Fruit fly (Drosophila melanogaster) whole organism, embryonic: Measurements from ENCODE around the gene CG7512.

ENCODE experiments used
- Abd-B ChIP-seq: fragments of 200-800 bp; sonication (Bioruptor generic); optimal IDR thresholded peaks from 2 replicates; lab custom pipeline; 2018; ENCODE audit warnings: missing biosample characterization, mild to moderate bottlenecking, missing genetic modification characterization, moderate library complexity
- Asciz ChIP-seq: fragments of 200-800 bp; sonication (Bioruptor generic); optimal IDR thresholded peaks from 2 replicates; lab custom pipeline; 2017; ENCODE audit warnings: missing biosample characterization, mild to moderate bottlenecking, missing genetic modification characterization, missing genetic modification reagents
- C15 ChIP-seq: fragments of 200-800 bp; sonication (Bioruptor generic); IDR thresholded peaks from 3 replicates; pipeline ENCODE4 v1.3.6; 2022; ENCODE audit warnings: missing biosample characterization, missing genetic modification characterization
- CG1024 ChIP-seq: fragments of 200-800 bp; sonication (Bioruptor generic); IDR thresholded peaks from 2 replicates; pipeline ENCODE4 v1.3.6; 2022; ENCODE audit warnings: missing biosample characterization, missing genetic modification characterization
- CG14667 ChIP-seq: fragments of 200-800 bp; sonication (Bioruptor generic); IDR thresholded peaks from 2 replicates; pipeline ENCODE4 v1.3.6; 2022; ENCODE audit warnings: missing biosample characterization, missing genetic modification characterization
- CG15011 ChIP-seq: fragments of 200-800 bp; sonication (Bioruptor generic); optimal IDR thresholded peaks from 3 replicates; lab custom pipeline; 2018; ENCODE audit warnings: missing biosample characterization, mild to moderate bottlenecking, missing genetic modification characterization
- CG1603 ChIP-seq: fragments of 200-800 bp; sonication (Bioruptor generic); optimal IDR thresholded peaks from 2 replicates; lab custom pipeline; 2019; ENCODE audit warnings: missing biosample characterization, mild to moderate bottlenecking, missing genetic modification characterization, moderate library complexity
- CG17359 ChIP-seq: fragments of 200-800 bp; sonication (Bioruptor generic); optimal IDR thresholded peaks from 3 replicates; lab custom pipeline; 2018; ENCODE audit warnings: missing biosample characterization, mild to moderate bottlenecking, missing genetic modification characterization, moderate library complexity
- CG17912 ChIP-seq: fragments of 200-800 bp; sonication (Bioruptor generic); optimal IDR thresholded peaks from 2 replicates; lab custom pipeline; 2018; ENCODE audit warnings: missing biosample characterization, mild to moderate bottlenecking, missing genetic modification characterization
- CG1792 ChIP-seq: fragments of 200-800 bp; sonication (Bioruptor generic); optimal IDR thresholded peaks from 2 replicates; lab custom pipeline; 2016; ENCODE audit warnings: missing biosample characterization, missing genetic modification characterization
- CG1832 ChIP-seq: fragments of 200-800 bp; sonication (Bioruptor generic); optimal IDR thresholded peaks from 2 replicates; lab custom pipeline; 2017; ENCODE audit warnings: missing biosample characterization, mild to moderate bottlenecking, missing genetic modification characterization, inconsistent platforms
- CG2120 ChIP-seq: fragments of 200-800 bp; sonication (Bioruptor generic); optimal IDR thresholded peaks from 3 replicates; lab custom pipeline; 2016; ENCODE audit warnings: missing biosample characterization, missing genetic modification characterization
- CG31224 ChIP-seq: fragments of 200-800 bp; sonication (Bioruptor generic); IDR thresholded peaks from 2 replicates; pipeline ENCODE4 v1.3.6; 2022; ENCODE audit warnings: missing biosample characterization, missing genetic modification characterization
- CG31441 ChIP-seq: fragments of 200-800 bp; sonication (Bioruptor generic); IDR thresholded peaks from 2 replicates; pipeline ENCODE4 v1.3.6; 2022; ENCODE audit warnings: missing biosample characterization, missing genetic modification characterization
- CG3995 ChIP-seq: fragments of 200-800 bp; sonication (Bioruptor generic); optimal IDR thresholded peaks from 3 replicates; lab custom pipeline; 2016; ENCODE audit warnings: missing biosample characterization, missing genetic modification characterization
- CG7372 ChIP-seq: fragments of 200-800 bp; sonication (Bioruptor generic); IDR thresholded peaks from 2 replicates; pipeline ENCODE4 v1.3.6; 2022; ENCODE audit warnings: missing biosample characterization, missing genetic modification characterization
- CG9609 ChIP-seq: fragments of 200-800 bp; sonication (Bioruptor generic); optimal IDR thresholded peaks from 3 replicates; lab custom pipeline; 2016; ENCODE audit warnings: missing biosample characterization, missing genetic modification characterization
- CG9797 ChIP-seq: fragments of 200-800 bp; sonication (Bioruptor generic); optimal IDR thresholded peaks from 3 replicates; lab custom pipeline; 2018; ENCODE audit warnings: missing biosample characterization, mild to moderate bottlenecking, missing genetic modification characterization
- CHES-1-like ChIP-seq: fragments of 200-800 bp; sonication (Bioruptor generic); optimal IDR thresholded peaks from 2 replicates; lab custom pipeline; 2016; ENCODE audit warnings: missing biosample characterization, missing genetic modification characterization
- D19A ChIP-seq: fragments of 200-800 bp; optimal IDR thresholded peaks from 3 replicates; lab custom pipeline; 2019; ENCODE audit warnings: missing biosample characterization, mild to moderate bottlenecking, missing genetic modification characterization, moderate library complexity
- Dref ChIP-seq: fragments of 200-800 bp; sonication (Bioruptor generic); IDR thresholded peaks from 2 replicates; pipeline ENCODE4 v1.3.6; 2022; ENCODE audit warnings: missing biosample characterization, missing genetic modification characterization
- HLH4C ChIP-seq: fragments of 200-800 bp; sonication (Bioruptor generic); IDR thresholded peaks from 3 replicates; pipeline ENCODE4 v1.3.6; 2022; ENCODE audit warnings: missing biosample characterization, missing genetic modification characterization; ENCODE audit not compliant: partially characterized antibody
- Lim3 ChIP-seq: fragments of 200-800 bp; sonication (Bioruptor generic); IDR thresholded peaks from 2 replicates; pipeline ENCODE4 v1.3.6; 2022; ENCODE audit warnings: missing biosample characterization, missing genetic modification characterization
- Lpt ChIP-seq: fragments of >200 bp; optimal IDR thresholded peaks from 2 replicates; lab custom pipeline; 2018; ENCODE audit warnings: missing biosample characterization, missing genetic modification characterization
- MESR4 ChIP-seq: fragments of 200-800 bp; sonication (Bioruptor generic); optimal IDR thresholded peaks from 2 replicates; lab custom pipeline; 2018; ENCODE audit warnings: missing biosample characterization, mild to moderate bottlenecking, missing genetic modification characterization, moderate library complexity
- Med ChIP-seq: fragments of 200-800 bp; sonication (Bioruptor generic); peaks from one replicate; lab custom pipeline; 2016; ENCODE audit warnings: missing biosample characterization, missing genetic modification characterization, mild to moderate bottlenecking, inconsistent platforms, moderate library complexity
- Sox102F ChIP-seq: fragments of 200-800 bp; sonication (Bioruptor generic); optimal IDR thresholded peaks from 2 replicates; lab custom pipeline; 2018; ENCODE audit warnings: missing biosample characterization, mild to moderate bottlenecking, missing genetic modification characterization, moderate library complexity
- Sry-β ChIP-seq: fragments of 200-800 bp; sonication (Bioruptor generic); optimal IDR thresholded peaks from 2 replicates; lab custom pipeline; 2018; ENCODE audit warnings: missing biosample characterization, mild to moderate bottlenecking, missing genetic modification characterization, moderate library complexity
- Sry-δ ChIP-seq: fragments of 200-800 bp; sonication (Bioruptor generic); optimal IDR thresholded peaks from 2 replicates; lab custom pipeline; 2016; ENCODE audit warnings: missing biosample characterization, missing genetic modification characterization
- al ChIP-seq: fragments of 200-800 bp; sonication (Bioruptor generic); IDR thresholded peaks from 2 replicates; pipeline ENCODE4 v1.3.6; 2022; ENCODE audit warnings: missing biosample characterization, missing genetic modification characterization
- bbx ChIP-seq: fragments of 200-800 bp; sonication (Bioruptor generic); IDR thresholded peaks from 2 replicates; pipeline ENCODE4 v1.3.6; 2022; ENCODE audit warnings: missing biosample characterization, missing genetic modification characterization; ENCODE audit not compliant: partially characterized antibody
- bcd ChIP-seq: fragments of 200-800 bp; sonication (Bioruptor generic); optimal IDR thresholded peaks from 2 replicates; lab custom pipeline; 2017; ENCODE audit warnings: missing biosample characterization, mild to moderate bottlenecking, missing genetic modification characterization
- btn ChIP-seq: fragments of 200-800 bp; sonication (Bioruptor generic); optimal IDR thresholded peaks from 2 replicates; lab custom pipeline; 2016; ENCODE audit warnings: missing biosample characterization, missing genetic modification characterization
- cato ChIP-seq: fragments of 200-800 bp; sonication (Bioruptor generic); optimal IDR thresholded peaks from 2 replicates; lab custom pipeline; 2016; ENCODE audit warnings: missing biosample characterization, missing genetic modification characterization, borderline replicate concordance
- cg ChIP-seq: fragments of 200-800 bp; sonication (Bioruptor generic); optimal IDR thresholded peaks from 3 replicates; lab custom pipeline; 2019; ENCODE audit warnings: missing biosample characterization, mild to moderate bottlenecking, missing genetic modification characterization, moderate library complexity
- dmrt99B ChIP-seq: fragments of 200-800 bp; sonication (Bioruptor generic); optimal IDR thresholded peaks from 2 replicates; lab custom pipeline; 2018; ENCODE audit warnings: missing biosample characterization, mild to moderate bottlenecking, missing genetic modification characterization, moderate library complexity
- fu2 ChIP-seq: fragments of 200-800 bp; sonication (Bioruptor generic); optimal IDR thresholded peaks from 2 replicates; lab custom pipeline; 2016; ENCODE audit warnings: missing biosample characterization, missing genetic modification characterization
- gfzf ChIP-seq: fragments of 200-800 bp; sonication (Bioruptor generic); optimal IDR thresholded peaks from 2 replicates; lab custom pipeline; 2016; ENCODE audit warnings: missing biosample characterization, mild to moderate bottlenecking, missing genetic modification characterization, moderate library complexity
- hb ChIP-seq: fragments of 200-800 bp; sonication (Bioruptor generic); IDR thresholded peaks from 3 replicates; pipeline ENCODE4 v1.3.6; 2022; ENCODE audit warnings: missing biosample characterization, missing genetic modification characterization; ENCODE audit not compliant: partially characterized antibody
- jumu ChIP-seq: fragments of 200-800 bp; sonication (Bioruptor generic); optimal IDR thresholded peaks from 3 replicates; lab custom pipeline; 2016; ENCODE audit warnings: missing biosample characterization, missing genetic modification characterization
- kah ChIP-seq: fragments of 200-800 bp; sonication (Bioruptor generic); optimal IDR thresholded peaks from 2 replicates; lab custom pipeline; 2018; ENCODE audit warnings: missing biosample characterization, mild to moderate bottlenecking, missing genetic modification characterization
- lmd ChIP-seq: fragments of 200-800 bp; sonication (Bioruptor generic); IDR thresholded peaks from 2 replicates; pipeline ENCODE4 v1.3.6; 2022; ENCODE audit warnings: missing biosample characterization, missing genetic modification characterization
- lov ChIP-seq, 2 experiments: fragments of 200-800 bp in 1 of 2; fragments of >200 bp in 1 of 2; sonication (Bioruptor generic) in 1 of 2; IDR thresholded peaks in 1 of 2; optimal IDR thresholded peaks in 1 of 2; 2 replicates in 1 of 2; 3 replicates in 1 of 2; pipeline versions ENCODE4 v1.3.6 to Lab custom; 2017 to 2022; ENCODE audit warnings: missing biosample characterization in 1 of 2, missing genetic modification characterization in 1 of 2
- nerfin-1 ChIP-seq: fragments of 200-800 bp; sonication (Bioruptor generic); optimal IDR thresholded peaks from 3 replicates; lab custom pipeline; 2019; ENCODE audit warnings: missing biosample characterization, mild to moderate bottlenecking, missing genetic modification characterization, moderate library complexity
- nmo ChIP-seq: fragments of 200-800 bp; sonication (Bioruptor generic); optimal IDR thresholded peaks from 2 replicates; lab custom pipeline; 2018; ENCODE audit warnings: missing biosample characterization, mild to moderate bottlenecking, missing genetic modification characterization, moderate library complexity
- pan ChIP-seq, 4 experiments: fragments of >200 bp in 3 of 4; fragments of 200-800 bp in 1 of 4; sonication (Bioruptor generic) in 1 of 4; optimal IDR thresholded peaks in 3 of 4; IDR thresholded peaks in 1 of 4; 2 replicates each; pipeline versions ENCODE4 v1.3.6 to Lab custom; 2017 to 2022; ENCODE audit warnings: missing biosample characterization in 2 of 4, missing genetic modification characterization in 2 of 4, mixed read lengths in 1 of 4
- run ChIP-seq: fragments of 200-800 bp; sonication (Bioruptor generic); optimal IDR thresholded peaks from 3 replicates; lab custom pipeline; 2018; ENCODE audit warnings: missing biosample characterization, mild to moderate bottlenecking, missing genetic modification characterization
- slou ChIP-seq: fragments of 200-800 bp; sonication (Bioruptor generic); optimal IDR thresholded peaks from 3 replicates; lab custom pipeline; 2016; ENCODE audit warnings: missing biosample characterization, missing genetic modification characterization
- twi ChIP-seq: fragments of 200-800 bp; optimal IDR thresholded peaks from 2 replicates; lab custom pipeline; 2019; ENCODE audit warnings: missing biosample characterization, mild to moderate bottlenecking, missing genetic modification characterization, moderate library complexity

The CG7512 gene

DNA sequence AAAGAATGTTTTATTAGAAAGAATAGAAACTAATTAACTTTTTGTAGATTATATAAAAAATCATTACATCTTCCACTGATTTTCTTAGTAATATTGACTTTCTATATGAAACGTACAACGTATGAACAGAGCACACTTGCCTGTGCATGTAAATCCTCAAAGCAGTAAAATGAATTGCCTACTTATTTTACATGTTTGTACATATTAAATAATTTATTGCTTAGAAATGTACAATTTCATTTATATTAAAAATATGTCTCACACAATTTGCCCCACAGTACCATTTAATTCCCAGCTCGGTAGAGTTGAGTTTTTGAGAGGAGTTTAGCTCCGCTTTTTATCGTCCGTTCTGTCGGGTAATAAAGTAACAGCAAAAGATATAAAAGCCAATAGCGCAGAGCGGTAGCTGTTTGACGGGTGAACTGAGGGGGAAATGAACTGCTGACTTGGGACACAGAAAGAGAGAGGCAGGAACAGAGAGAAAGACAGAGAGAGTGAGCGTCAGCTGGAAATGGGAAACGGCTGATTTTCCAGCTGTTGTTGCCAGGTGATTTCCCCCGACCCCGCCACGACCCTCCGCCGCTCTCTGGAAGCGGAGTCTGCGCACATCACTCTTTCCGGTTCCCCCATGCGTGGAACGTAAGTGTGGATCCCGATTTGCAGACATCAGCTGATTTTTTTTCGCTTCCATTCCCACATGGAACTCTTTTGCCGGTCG, 20.3 kb upstream of the CG7512 start (continued):
- TF ChIP-seq Sry-δ (GFP tag; lab: Kevin White, UChicago) (no peak), CG31224 (GFP tag; lab: Robert Waterston, UW) (no peak), Abd-B (no peak), lov (optimal IDR thresholded peaks at IDR 0.05; lab: Kevin White, UChicago) (no peak), lov (GFP tag; IDR thresholded peaks at IDR 0.05; lab: Robert Waterston, UW) (no peak), CG3995 (GFP tag; lab: Kevin White, UChicago) (no peak), CG31441 (GFP tag; lab: Robert Waterston, UW) (0 out of 2 replicates have a peak, but pooled peaks have one; percentile 9), fu2 (GFP tag; lab: Kevin White, UChicago) (no peak), bcd (GFP tag; lab: Kevin White, UChicago) (no peak), CG14667 (GFP tag; lab: Robert Waterston, UW) (no peak), CG17912 (GFP tag; lab: Kevin White, UChicago) (peak; percentile 49), Asciz (GFP tag; lab: Kevin White, UChicago) (peak; percentile 23), C15 (no peak), al (no peak), kah (GFP tag; lab: Kevin White, UChicago) (peak; percentile 42), CG1024 (GFP tag; lab: Robert Waterston, UW) (no peak), run (tag; lab: Kevin White, UChicago) (no peak), hb (GFP tag; lab: Robert Waterston, UW) (no peak), HLH4C (GFP tag; lab: Robert Waterston, UW) (0 out of 3 replicates have a peak, but pooled peaks have one; percentile 9), CG15011 (GFP tag; lab: Kevin White, UChicago) (no peak), Sry-β (GFP tag; lab: Kevin White, UChicago) (no peak), CG1603 (tag; lab: Kevin White, UChicago) (no peak), bbx (GFP tag; lab: Robert Waterston, UW) (peak; percentile 55), pan (optimal IDR thresholded peaks at IDR 0.05; lab: Kevin White, UChicago) (no peak), pan (GFP tag; optimal IDR thresholded peaks at IDR 0.05 in 1 of 2, IDR thresholded peaks at IDR 0.05 in 1 of 2) (no peak), CG7372 (GFP tag; lab: Robert Waterston, UW) (no peak), twi (tag; lab: Kevin White, UChicago) (no peak), CG1792 (GFP tag; lab: Kevin White, UChicago) (no peak), slou (no peak), D19A (tag; lab: Kevin White, UChicago) (no peak), cg (GFP tag; lab: Kevin White, UChicago) (no peak), cato (no peak), CG1832 (GFP tag; lab: Kevin White, UChicago) (peak; percentile 45), lmd (GFP tag; lab: Robert Waterston, UW) (no peak), jumu (GFP tag; lab: Kevin White, UChicago) (no peak), MESR4 (GFP tag; lab: Kevin White, UChicago) (no peak), nerfin-1 (tag; lab: Kevin White, UChicago) (peak; percentile 59), Lpt (GFP tag; lab: Kevin White, UChicago) (no peak), Med (peak; percentile 76), CG2120 (no peak), dmrt99B (tag; lab: Kevin White, UChicago) (no peak), btn (GFP tag; lab: Kevin White, UChicago) (no peak), CG9609 (GFP tag; lab: Kevin White, UChicago) (no peak), CG9797 (GFP tag; lab: Kevin White, UChicago) (no peak), gfzf (GFP tag; lab: Kevin White, UChicago) (no peak), CHES-1-like (GFP tag; lab: Kevin White, UChicago) (no peak), Lim3 (GFP tag; lab: Robert Waterston, UW) (no peak), Dref (GFP tag; lab: Robert Waterston, UW) (no peak), Sox102F (no peak), nmo (GFP tag; lab: Kevin White, UChicago) (no peak), CG17359 (tag; lab: Kevin White, UChicago) (peak; percentile 30)
